Fruit fly (Drosophila melanogaster) whole organism, adult: ENCODE measurements around the gene TwdlX.

Source experiments
- CG11617 ChIP-seq: fragments of 200-800 bp; sonication (Bioruptor generic); optimal IDR thresholded peaks from 2 replicates; lab custom pipeline; 2017; ENCODE audit warnings: mild to moderate bottlenecking, missing biosample characterization, missing genetic modification reagents, missing genetic modification characterization
- CG12768 ChIP-seq: fragments of 200-800 bp; sonication (Bioruptor generic); optimal IDR thresholded peaks from 2 replicates; lab custom pipeline; 2017; ENCODE audit warnings: missing biosample characterization, missing genetic modification characterization, mild to moderate bottlenecking, moderate library complexity, missing genetic modification reagents
- CG14711 ChIP-seq: fragments of 200-800 bp; sonication (Bioruptor generic); optimal IDR thresholded peaks from 2 replicates; lab custom pipeline; 2018; ENCODE audit warnings: missing biosample characterization, mild to moderate bottlenecking, missing genetic modification characterization, moderate library complexity
- CG1620 ChIP-seq: fragments of 200-800 bp; sonication (Bioruptor generic); optimal IDR thresholded peaks from 2 replicates; lab custom pipeline; 2016; ENCODE audit warnings: missing biosample characterization, missing genetic modification characterization
- CG33017 ChIP-seq: fragments of 200-800 bp; sonication (Bioruptor generic); optimal IDR thresholded peaks from 2 replicates; lab custom pipeline; 2018; ENCODE audit warnings: missing biosample characterization, mild to moderate bottlenecking, missing genetic modification characterization, moderate library complexity
- CG5204 ChIP-seq: fragments of 200-800 bp; sonication (Bioruptor generic); optimal IDR thresholded peaks from 2 replicates; lab custom pipeline; 2016; ENCODE audit warnings: missing biosample characterization, missing genetic modification characterization
- CG7045 ChIP-seq: fragments of 200-800 bp; sonication (Bioruptor generic); optimal IDR thresholded peaks from 2 replicates; lab custom pipeline; 2017; ENCODE audit warnings: missing biosample characterization, mild to moderate bottlenecking, missing genetic modification characterization
- CG7101 ChIP-seq: fragments of 200-800 bp; sonication (Bioruptor generic); optimal IDR thresholded peaks from 2 replicates; lab custom pipeline; 2018; ENCODE audit warnings: missing biosample characterization, mild to moderate bottlenecking, missing genetic modification characterization, moderate library complexity
- Clk ChIP-seq: fragments of 200-800 bp; sonication (Bioruptor generic); optimal IDR thresholded peaks from 2 replicates; lab custom pipeline; 2017; ENCODE audit warnings: missing biosample characterization, missing genetic modification characterization
- Crg-1 ChIP-seq: fragments of 200-800 bp; sonication (Bioruptor generic); optimal IDR thresholded peaks from 2 replicates; lab custom pipeline; 2016; ENCODE audit warnings: missing biosample characterization, missing genetic modification characterization
- Hr96 ChIP-seq: fragments of 200-800 bp; sonication (Bioruptor generic); optimal IDR thresholded peaks from 2 replicates; lab custom pipeline; 2016; ENCODE audit warnings: missing biosample characterization, missing genetic modification characterization
- Mnt ChIP-seq: fragments of 200-800 bp; sonication (Bioruptor generic); optimal IDR thresholded peaks from 2 replicates; lab custom pipeline; 2016; ENCODE audit warnings: missing biosample characterization, mild to moderate bottlenecking, missing genetic modification characterization
- bab1 ChIP-seq: fragments of 200-800 bp; sonication (Bioruptor generic); optimal IDR thresholded peaks from 3 replicates; lab custom pipeline; 2019; ENCODE audit warnings: missing biosample characterization, mild to moderate bottlenecking, missing genetic modification characterization, moderate library complexity
- cic ChIP-seq: fragments of 200-800 bp; sonication (Bioruptor generic); optimal IDR thresholded peaks from 2 replicates; lab custom pipeline; 2017; ENCODE audit warnings: missing biosample characterization, mild to moderate bottlenecking, missing genetic modification characterization, moderate library complexity
- cnc ChIP-seq, 2 experiments: fragments of >200 bp; optimal IDR thresholded peaks; 2 replicates each; lab custom pipeline; 2017
- kay ChIP-seq: fragments of 200-800 bp; sonication (Bioruptor generic); peaks from one replicate; lab custom pipeline; 2016; ENCODE audit warnings: missing biosample characterization, missing genetic modification characterization, borderline replicate concordance
- ovo ChIP-seq: fragments of 200-800 bp; sonication (Bioruptor generic); optimal IDR thresholded peaks from 2 replicates; lab custom pipeline; 2016; ENCODE audit warnings: missing biosample characterization, missing genetic modification characterization
- pad ChIP-seq: fragments of 200-800 bp; sonication (Bioruptor generic); optimal IDR thresholded peaks from 3 replicates; lab custom pipeline; 2017; ENCODE audit warnings: missing biosample characterization, missing genetic modification characterization, mild to moderate bottlenecking, moderate library complexity, missing genetic modification reagents
- tj ChIP-seq: fragments of 200-800 bp; sonication (Bioruptor generic); optimal IDR thresholded peaks from 3 replicates; lab custom pipeline; 2017; ENCODE audit warnings: missing biosample characterization, mild to moderate bottlenecking, missing genetic modification characterization, moderate library complexity
- toe ChIP-seq: fragments of 200-800 bp; sonication (Bioruptor generic); optimal IDR thresholded peaks from 2 replicates; lab custom pipeline; 2016; ENCODE audit warnings: missing biosample characterization, missing genetic modification characterization

TwdlX gene

dm6 chrX:16691440-16691839 is 39.5 kb upstream of the TwdlX start:
- TF ChIP-seq Mnt = no peak
- TF ChIP-seq CG1620 (GFP tag; lab: Kevin White, UChicago) = no peak
- peak; percentile 71 for TF ChIP-seq CG14711 (tag; lab: Kevin White, UChicago)
- peak; percentile 61 for TF ChIP-seq CG33017 (tag; lab: Kevin White, UChicago)
- no peak for TF ChIP-seq Hr96 (GFP tag; lab: Kevin White, UChicago)
- TF ChIP-seq CG7101 (tag; lab: Kevin White, UChicago) = peak; percentile 73
- TF ChIP-seq cic = no peak
- no peak for TF ChIP-seq toe (GFP tag; lab: Kevin White, UChicago)
- no peak for TF ChIP-seq cnc (optimal IDR thresholded peaks at IDR 0.05; lab: Kevin White, UChicago)
- TF ChIP-seq CG7045 (GFP tag; lab: Kevin White, UChicago) = peak; percentile 64
- TF ChIP-seq pad (GFP tag; lab: Kevin White, UChicago) = peak; percentile 22
- peak; percentile 19 for TF ChIP-seq Clk (GFP tag; lab: Kevin White, UChicago)
- TF ChIP-seq CG11617 (GFP tag; lab: Kevin White, UChicago) = no peak
- peak; percentile 66 for TF ChIP-seq bab1 (GFP tag; lab: Kevin White, UChicago)
- TF ChIP-seq ovo = no peak
- peak; percentile 6 for TF ChIP-seq tj (GFP tag; lab: Kevin White, UChicago)
- peak; percentile 42 for TF ChIP-seq CG12768
- TF ChIP-seq CG5204 (GFP tag; lab: Kevin White, UChicago) = peak; percentile 54
- TF ChIP-seq kay (GFP tag; lab: Kevin White, UChicago) = no peak
- TF ChIP-seq Crg-1 (GFP tag; lab: Kevin White, UChicago) = no peak

- TF ChIP-seq cic = no peak
- TF ChIP-seq CG7101 (tag; lab: Kevin White, UChicago) = peak; percentile 0
- TF ChIP-seq toe (GFP tag; lab: Kevin White, UChicago) = no peak
- TF ChIP-seq CG5204 (GFP tag; lab: Kevin White, UChicago) = no peak
- TF ChIP-seq CG7045 (GFP tag; lab: Kevin White, UChicago) = no peak
- TF ChIP-seq CG14711 (tag; lab: Kevin White, UChicago) = no peak
- no peak for TF ChIP-seq tj (GFP tag; lab: Kevin White, UChicago)
- TF ChIP-seq Mnt = no peak
- no peak for TF ChIP-seq CG12768
- TF ChIP-seq pad (GFP tag; lab: Kevin White, UChicago) = no peak
- TF ChIP-seq ovo = no peak
- peak; percentile 42 for TF ChIP-seq CG11617 (GFP tag; lab: Kevin White, UChicago)
- no peak for TF ChIP-seq kay (GFP tag; lab: Kevin White, UChicago)
- TF ChIP-seq Hr96 (GFP tag; lab: Kevin White, UChicago) = no peak
- TF ChIP-seq Clk (GFP tag; lab: Kevin White, UChicago) = no peak
- TF ChIP-seq CG1620 (GFP tag; lab: Kevin White, UChicago) = no peak
- no peak for TF ChIP-seq Crg-1 (GFP tag; lab: Kevin White, UChicago)
- no peak for TF ChIP-seq bab1 (GFP tag; lab: Kevin White, UChicago)
Observed at dm6 chrX:16692325-16692724, 38.6 kb upstream of the TwdlX start.

- TF ChIP-seq CG5204 (GFP tag; lab: Kevin White, UChicago) = no peak
- TF ChIP-seq ovo = no peak
- TF ChIP-seq pad (GFP tag; lab: Kevin White, UChicago) = peak; percentile 34
- no peak for TF ChIP-seq kay (GFP tag; lab: Kevin White, UChicago)
- no peak for TF ChIP-seq CG11617 (GFP tag; lab: Kevin White, UChicago)
- TF ChIP-seq CG1620 (GFP tag; lab: Kevin White, UChicago) = no peak
- TF ChIP-seq toe (GFP tag; lab: Kevin White, UChicago) = no peak
Observed at dm6 chrX:16693805-16694387, 37.0 kb upstream of the TwdlX start.

- TF ChIP-seq CG7045 (GFP tag; lab: Kevin White, UChicago) = no peak
- TF ChIP-seq CG11617 (GFP tag; lab: Kevin White, UChicago) = peak; percentile 23
- no peak for TF ChIP-seq toe (GFP tag; lab: Kevin White, UChicago)
- no peak for TF ChIP-seq CG1620 (GFP tag; lab: Kevin White, UChicago)
- no peak for TF ChIP-seq cnc (optimal IDR thresholded peaks at IDR 0.05; lab: Kevin White, UChicago)
- no peak for TF ChIP-seq CG5204 (GFP tag; lab: Kevin White, UChicago)
- no peak for TF ChIP-seq Hr96 (GFP tag; lab: Kevin White, UChicago)
- TF ChIP-seq tj (GFP tag; lab: Kevin White, UChicago) = no peak
- peak; percentile 48 for TF ChIP-seq CG14711 (tag; lab: Kevin White, UChicago)
- TF ChIP-seq Mnt = no peak
- no peak for TF ChIP-seq CG33017 (tag; lab: Kevin White, UChicago)
- no peak for TF ChIP-seq Clk (GFP tag; lab: Kevin White, UChicago)
- peak; percentile 8 for TF ChIP-seq CG7101 (tag; lab: Kevin White, UChicago)
- no peak for TF ChIP-seq CG12768
- peak; percentile 36 for TF ChIP-seq cic
- peak; percentile 90 for TF ChIP-seq ovo
- TF ChIP-seq Crg-1 (GFP tag; lab: Kevin White, UChicago) = no peak
- TF ChIP-seq bab1 (GFP tag; lab: Kevin White, UChicago) = no peak
- no peak for TF ChIP-seq kay (GFP tag; lab: Kevin White, UChicago)
- TF ChIP-seq pad (GFP tag; lab: Kevin White, UChicago) = peak; percentile 86
Observed at dm6 chrX:16694477-16694876, 36.4 kb upstream of the TwdlX start.

- no peak for TF ChIP-seq CG7045 (GFP tag; lab: Kevin White, UChicago)
- no peak for TF ChIP-seq Crg-1 (GFP tag; lab: Kevin White, UChicago)
- no peak for TF ChIP-seq CG33017 (tag; lab: Kevin White, UChicago)
- peak; percentile 63 for TF ChIP-seq kay (GFP tag; lab: Kevin White, UChicago)
- TF ChIP-seq Clk (GFP tag; lab: Kevin White, UChicago) = no peak
- TF ChIP-seq toe (GFP tag; lab: Kevin White, UChicago) = no peak
- no peak for TF ChIP-seq CG5204 (GFP tag; lab: Kevin White, UChicago)
Observed at dm6 chrX:16694959-16695358, 35.9 kb upstream of the TwdlX start, which contains the start of gene Septin4. Gene Septin4, minus strand, starts transcription at chrX:16695173.
